Worm (Caenorhabditis elegans): ENCODE data around the gene icl-1.

The icl-1 gene

DNA sequence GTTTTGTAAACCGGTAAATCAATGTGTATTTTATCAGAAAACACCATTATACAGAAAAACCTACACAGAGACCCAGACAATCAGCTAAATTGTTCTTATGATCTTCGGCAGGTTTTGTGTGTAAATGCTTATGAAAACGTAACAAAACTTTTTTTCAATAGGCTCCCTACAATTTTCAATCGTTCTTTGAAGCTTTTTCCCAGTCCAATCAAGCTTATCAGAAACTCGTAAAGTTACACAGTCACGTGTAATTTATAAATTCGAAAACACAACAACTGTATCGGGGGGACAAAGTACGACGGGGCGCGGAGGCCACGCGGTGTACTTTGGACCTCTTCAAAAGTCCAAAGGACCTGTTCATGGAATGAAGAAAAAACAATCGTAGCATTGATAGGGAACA lies 2.4 kb upstream of the icl-1 start:
- TF ChIP-seq nhr-23 (tag; optimal IDR thresholded peaks at IDR 0.05), result no peak
- TF ChIP-seq nhr-6 (tag; optimal IDR thresholded peaks at IDR 0.05), result no peak
- no peak for TF ChIP-seq sem-4 (tag; optimal IDR thresholded peaks at IDR 0.05)
- TF ChIP-seq mab-5 (tag; optimal IDR thresholded peaks at IDR 0.05), result no peak
- TF ChIP-seq nhr-12 (tag; optimal IDR thresholded peaks at IDR 0.05), result no peak
- no peak for TF ChIP-seq ztf-4 (tag; optimal IDR thresholded peaks at IDR 0.05)
- no peak for TF ChIP-seq lin-13 (GFP tag; optimal IDR thresholded peaks at IDR 0.05)
- peak in 1 of 2 experiments; percentile 62 for TF ChIP-seq lsy-2 (tag; optimal IDR thresholded peaks at IDR 0.05)
- peak; percentile 20 for TF ChIP-seq fos-1 (tag; optimal IDR thresholded peaks at IDR 0.05)
- peak; percentile 92 for TF ChIP-seq Y55F3AM.14 (GFP tag; optimal IDR thresholded peaks at IDR 0.05)
- TF ChIP-seq ztf-1 (GFP tag; conservative IDR thresholded peaks at IDR 0.05), result no peak
- TF ChIP-seq ceh-82 (tag; optimal IDR thresholded peaks at IDR 0.05), result no peak
- no peak for TF ChIP-seq skn-1 (tag; optimal IDR thresholded peaks at IDR 0.05)
- no peak for TF ChIP-seq nhr-77 (tag; optimal IDR thresholded peaks at IDR 0.05)
- no peak for TF ChIP-seq lin-11 (tag; optimal IDR thresholded peaks at IDR 0.05)
- TF ChIP-seq lin-39 (tag; optimal IDR thresholded peaks at IDR 0.05), result no peak
- TF ChIP-seq snpc-4 (tag; optimal IDR thresholded peaks at IDR 0.05), result no peak
- TF ChIP-seq sma-9 (GFP tag; optimal IDR thresholded peaks at IDR 0.05), result peak; percentile 81
- no peak for TF ChIP-seq sma-9 (tag; optimal IDR thresholded peaks at IDR 0.05)
- TF ChIP-seq gmeb-1 (tag; optimal IDR thresholded peaks at IDR 0.05), result no peak
- no peak for TF ChIP-seq ZK546.5 (tag; optimal IDR thresholded peaks at IDR 0.05)
- no peak for TF ChIP-seq unc-39 (tag; optimal IDR thresholded peaks at IDR 0.05)
- peak; percentile 30 for TF ChIP-seq C34F6.9 (tag; optimal IDR thresholded peaks at IDR 0.05)
- TF ChIP-seq sma-3 (GFP tag; optimal IDR thresholded peaks at IDR 0.05), result peak; percentile 73
- TF ChIP-seq unc-55 (GFP tag; optimal IDR thresholded peaks at IDR 0.05), result no peak
- TF ChIP-seq F13H6.1 (tag; optimal IDR thresholded peaks at IDR 0.05), result peak; percentile 52
- TF ChIP-seq nhr-129 (tag; optimal IDR thresholded peaks at IDR 0.05), result peak; percentile 82
- peak in 1 of 2 experiments; percentile 60 for TF ChIP-seq mdl-1 (tag; optimal IDR thresholded peaks at IDR 0.05)
- TF ChIP-seq aly-2 (tag; optimal IDR thresholded peaks at IDR 0.05), result no peak
- peak; percentile 63 for TF ChIP-seq ama-1 (optimal IDR thresholded peaks at IDR 0.05)
- TF ChIP-seq ztf-11 (tag; optimal IDR thresholded peaks at IDR 0.05), result no peak
- peak; percentile 88 for TF ChIP-seq nhr-21 (tag; optimal IDR thresholded peaks at IDR 0.05)
- TF ChIP-seq zag-1 (tag; optimal IDR thresholded peaks at IDR 0.05), result no peak
- no peak for TF ChIP-seq alr-1 (tag; optimal IDR thresholded peaks at IDR 0.05)
- no peak for TF ChIP-seq dmd-4 (tag; optimal IDR thresholded peaks at IDR 0.05)
- no peak for TF ChIP-seq nhr-10 (tag; optimal IDR thresholded peaks at IDR 0.05)
- TF ChIP-seq blmp-1 (tag; optimal IDR thresholded peaks at IDR 0.05; ENCODE audit: insufficient read depth), result peak; percentile 41
- TF ChIP-seq nhr-25 (tag; optimal IDR thresholded peaks at IDR 0.05), result peak; percentile 67
- TF ChIP-seq mbf-1 (tag; optimal IDR thresholded peaks at IDR 0.05), result no peak
- TF ChIP-seq peb-1 (tag; optimal IDR thresholded peaks at IDR 0.05), result no peak
- no peak for TF ChIP-seq unc-62 (GFP tag; optimal IDR thresholded peaks at IDR 0.05)
- no peak for TF ChIP-seq R02D3.7 (tag; optimal IDR thresholded peaks at IDR 0.05)
- no peak for TF ChIP-seq ceh-16 (tag; optimal IDR thresholded peaks at IDR 0.05)
- no peak for TF ChIP-seq egl-27 (tag; optimal IDR thresholded peaks at IDR 0.05)
- peak; percentile 82 for TF ChIP-seq crh-2 (tag; optimal IDR thresholded peaks at IDR 0.05)
- no peak for TF ChIP-seq nhr-11 (tag; optimal IDR thresholded peaks at IDR 0.05)

DNA sequence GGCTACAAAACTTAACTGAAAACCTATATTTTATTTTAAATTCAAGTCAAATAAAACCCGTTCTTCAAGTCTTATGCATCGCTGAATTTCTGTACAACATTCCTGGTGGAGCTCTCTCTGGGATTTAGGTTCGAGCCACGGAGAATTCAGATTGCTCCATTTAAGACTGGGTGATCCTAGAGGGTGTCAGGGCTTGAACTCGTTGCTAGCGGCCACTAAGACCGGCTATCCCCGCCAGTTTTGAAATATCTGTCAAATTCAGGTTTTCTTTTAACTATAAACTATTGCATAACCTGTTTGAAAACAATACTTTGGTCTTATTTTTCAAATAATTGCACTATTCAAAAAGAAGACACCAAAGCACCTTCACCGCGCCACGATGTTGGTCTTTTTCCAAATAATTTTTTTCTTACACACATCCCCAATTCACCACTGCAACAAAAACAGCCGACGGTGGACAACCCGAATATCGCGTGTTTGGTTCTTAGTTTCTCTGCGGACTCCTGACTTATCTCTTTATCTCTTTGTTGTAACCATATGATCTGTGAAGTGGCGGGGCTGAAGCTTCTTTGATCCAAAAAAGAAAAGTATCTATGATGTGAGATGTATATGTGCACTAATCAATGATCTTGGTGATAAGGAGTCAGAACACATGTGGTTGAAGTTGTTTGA lies 1.2 kb upstream of the icl-1 start:
- TF ChIP-seq gmeb-1 (tag; optimal IDR thresholded peaks at IDR 0.05) (no peak), sem-4 (tag; optimal IDR thresholded peaks at IDR 0.05) (peak; percentile 21), lin-13 (GFP tag; optimal IDR thresholded peaks at IDR 0.05) (peak; percentile 42), ztf-4 (tag; optimal IDR thresholded peaks at IDR 0.05) (peak; percentile 61), mdl-1 (tag; optimal IDR thresholded peaks at IDR 0.05) (peak in 1 of 2 experiments; percentile 4), nhr-10 (tag; optimal IDR thresholded peaks at IDR 0.05) (no peak), ceh-82 (tag; optimal IDR thresholded peaks at IDR 0.05) (no peak), lsy-2 (tag; optimal IDR thresholded peaks at IDR 0.05) (peak in 1 of 2 experiments; percentile 61), mab-5 (tag; optimal IDR thresholded peaks at IDR 0.05) (peak; percentile 56), peb-1 (tag; optimal IDR thresholded peaks at IDR 0.05) (no peak), snpc-4 (tag; optimal IDR thresholded peaks at IDR 0.05) (no peak), nhr-12 (tag; optimal IDR thresholded peaks at IDR 0.05) (no peak), sma-9 (GFP tag; optimal IDR thresholded peaks at IDR 0.05) (peak; percentile 88), sma-9 (tag; optimal IDR thresholded peaks at IDR 0.05) (no peak), unc-55 (GFP tag; optimal IDR thresholded peaks at IDR 0.05) (no peak), crh-2 (tag; optimal IDR thresholded peaks at IDR 0.05) (peak; percentile 65), alr-1 (tag; optimal IDR thresholded peaks at IDR 0.05) (no peak), F13H6.1 (tag; optimal IDR thresholded peaks at IDR 0.05) (peak; percentile 76), nhr-77 (tag; optimal IDR thresholded peaks at IDR 0.05) (no peak), nhr-11 (tag; optimal IDR thresholded peaks at IDR 0.05) (no peak), nhr-23 (tag; optimal IDR thresholded peaks at IDR 0.05) (no peak), nhr-129 (tag; optimal IDR thresholded peaks at IDR 0.05) (peak; percentile 89), aly-2 (tag; optimal IDR thresholded peaks at IDR 0.05) (no peak), sma-3 (GFP tag; optimal IDR thresholded peaks at IDR 0.05) (peak; percentile 3), nhr-6 (tag; optimal IDR thresholded peaks at IDR 0.05) (peak; percentile 49), egl-27 (tag; optimal IDR thresholded peaks at IDR 0.05) (no peak), nhr-21 (tag; optimal IDR thresholded peaks at IDR 0.05) (peak; percentile 82), Y55F3AM.14 (GFP tag; optimal IDR thresholded peaks at IDR 0.05) (peak; percentile 79), ama-1 (optimal IDR thresholded peaks at IDR 0.05) (peak; percentile 74), dmd-4 (tag; optimal IDR thresholded peaks at IDR 0.05) (no peak), ztf-1 (GFP tag; conservative IDR thresholded peaks at IDR 0.05) (no peak), elt-3 (tag; optimal IDR thresholded peaks at IDR 0.05) (no peak), C34F6.9 (tag; optimal IDR thresholded peaks at IDR 0.05) (peak; percentile 10)
